Worm (Caenorhabditis elegans): ENCODE data around the gene col-184.
"Not testable (repeated sequence)": the region's sequence is repeated elsewhere in the genome, so short reads cannot be mapped to it uniquely, and the experiment has no call there.

Gene col-184

DNA sequence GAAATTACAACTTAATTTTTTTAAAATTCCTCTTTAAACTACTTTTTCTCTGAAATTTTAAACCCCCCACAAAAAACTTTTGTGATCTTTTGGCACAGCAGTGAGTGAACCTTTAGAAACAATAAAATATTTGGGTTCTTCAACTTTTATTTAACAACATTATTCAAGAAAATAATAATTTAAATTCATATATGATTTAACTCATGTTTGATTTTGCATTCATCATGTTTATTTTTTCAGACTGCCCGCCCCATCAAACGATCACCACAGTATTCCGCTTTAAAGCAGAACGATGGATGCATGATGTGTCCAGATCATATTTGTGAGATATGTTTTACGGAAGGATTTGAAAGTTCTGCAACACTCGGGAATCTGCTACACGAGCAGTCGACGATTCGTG, 22.8 kb upstream of the col-184 start, which contains the start of gene set-8:
set-8 (plus strand) TSS at position 301 of the 400 bp plus-strand sequence.
- TF ChIP-seq madf-3 (GFP tag; IDR thresholded peaks at IDR 0.05) = no peak
- no peak for TF ChIP-seq nfyb-1 (GFP tag; IDR thresholded peaks at IDR 0.05)
- no peak for TF ChIP-seq fkh-3 (tag; optimal IDR thresholded peaks at IDR 0.05)
- no peak for TF ChIP-seq mxl-1 (tag; optimal IDR thresholded peaks at IDR 0.05)
- TF ChIP-seq F57C9.4 (tag; optimal IDR thresholded peaks at IDR 0.05) = no peak
- TF ChIP-seq rcor-1 (GFP tag; IDR thresholded peaks at IDR 0.05) = no peak

DNA sequence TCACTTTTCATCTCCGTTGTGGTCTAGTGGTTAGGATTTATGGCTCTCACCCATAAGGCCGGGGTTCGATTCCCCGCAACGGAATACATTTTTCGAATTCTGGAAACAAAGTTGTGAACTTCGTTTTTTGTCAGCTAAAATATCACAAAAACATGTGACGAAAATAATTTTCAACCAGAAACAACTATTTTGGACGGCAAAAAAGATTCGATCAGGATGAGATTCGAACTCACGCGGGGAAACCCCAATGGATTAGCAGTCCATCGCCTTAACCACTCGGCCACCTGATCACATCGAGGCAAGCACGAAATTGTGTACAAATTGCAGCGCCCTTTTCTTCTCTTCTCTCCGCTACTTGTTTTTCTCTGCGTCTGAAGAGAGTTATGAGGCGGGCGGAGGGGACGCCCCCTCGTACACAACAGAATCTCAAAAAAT, 20.6 kb upstream of the col-184 start:
- TF ChIP-seq ceh-100 (GFP tag; IDR thresholded peaks at IDR 0.05) (0 out of 2 replicates have a peak, but pooled peaks have one; percentile 25), nhr-27 (tag; optimal IDR thresholded peaks at IDR 0.05) (peak; percentile 51), F49E8.2 (tag; optimal IDR thresholded peaks at IDR 0.05; ENCODE audit: insufficient read depth) (peak; percentile 44), nhr-80 (tag; optimal IDR thresholded peaks at IDR 0.05) (peak; percentile 86), ama-1 (GFP tag; optimal IDR thresholded peaks at IDR 0.05) (peak; percentile 38 to 46), lir-1 (GFP tag; conservative IDR thresholded peaks at IDR 0.05) (peak; percentile 48; the same call in 1 of the 2 replicates), lin-54 (GFP tag; optimal IDR thresholded peaks at IDR 0.05) (peak; percentile 52), repo-1 (tag; optimal IDR thresholded peaks at IDR 0.05) (peak; percentile 85), B0035.1 (tag; optimal IDR thresholded peaks at IDR 0.05) (peak; percentile 86), madf-3 (GFP tag; IDR thresholded peaks at IDR 0.05) (0 out of 2 replicates have a peak, but pooled peaks have one; percentile 56), ztf-25 (GFP tag; IDR thresholded peaks at IDR 0.05) (0 out of 2 replicates have a peak, but pooled peaks have one; percentile 55), nhr-120 (GFP tag; IDR thresholded peaks at IDR 0.05) (0 out of 2 replicates have a peak, but pooled peaks have one; percentile 20), nfyb-1 (GFP tag; IDR thresholded peaks at IDR 0.05) (peak; percentile 81), F10E7.11 (tag; optimal IDR thresholded peaks at IDR 0.05) (peak; percentile 64), lin-26 (GFP tag; IDR thresholded peaks at IDR 0.05) (peak; percentile 84; the same call in 1 of the 2 replicates), die-1 (tag; optimal IDR thresholded peaks at IDR 0.05) (peak; percentile 95), egl-44 (GFP tag; IDR thresholded peaks at IDR 0.05) (peak; percentile 89), nhr-179 (tag; optimal IDR thresholded peaks at IDR 0.05) (peak; percentile 71), hlh-12 (tag; optimal IDR thresholded peaks at IDR 0.05) (peak; percentile 84), ceh-91 (GFP tag; IDR thresholded peaks at IDR 0.05) (0 out of 2 replicates have a peak, but pooled peaks have one; percentile 37), B0336.3 (GFP tag; IDR thresholded peaks at IDR 0.05) (peak; percentile 77; the same call in 1 of the 2 replicates), egrh-3 (GFP tag; IDR thresholded peaks at IDR 0.05) (peak; percentile 47; the same call in 1 of the 2 replicates), D2030.7 (GFP tag; IDR thresholded peaks at IDR 0.05) (peak; percentile 91), fkh-3 (tag; optimal IDR thresholded peaks at IDR 0.05) (peak; percentile 72), ceh-79 (tag; optimal IDR thresholded peaks at IDR 0.05) (peak; percentile 19), lin-35 (GFP tag; optimal IDR thresholded peaks at IDR 0.05) (peak in 1 of 3 experiments; percentile 67), T07F8.4 (tag; optimal IDR thresholded peaks at IDR 0.05) (peak; percentile 75), unc-130 (GFP tag; optimal IDR thresholded peaks at IDR 0.05) (peak; percentile 14), Y53G8AR.9 (GFP tag; conservative IDR thresholded peaks at IDR 0.05) (peak; percentile 80), K11D2.4 (GFP tag; IDR thresholded peaks at IDR 0.05) (peak; percentile 72; the same call in 1 of the 2 replicates), rpc-1 (optimal IDR thresholded peaks at IDR 0.05) (peak; percentile 94), rpc-1 (tag; optimal IDR thresholded peaks at IDR 0.05) (peak; percentile 97), C06A6.2 (GFP tag; conservative IDR thresholded peaks at IDR 0.05) (0 out of 2 replicates have a peak, but pooled peaks have one; percentile 21), athp-1 (tag; optimal IDR thresholded peaks at IDR 0.05) (peak; percentile 77), chd-7 (tag; optimal IDR thresholded peaks at IDR 0.05) (peak; percentile 89), mxl-1 (tag; optimal IDR thresholded peaks at IDR 0.05) (peak; percentile 89), ccch-3 (GFP tag; optimal IDR thresholded peaks at IDR 0.05) (peak; percentile 20), ztf-26 (tag; optimal IDR thresholded peaks at IDR 0.05) (peak; percentile 92), somi-1 (GFP tag; optimal IDR thresholded peaks at IDR 0.05) (peak; percentile 84), gei-17 (GFP tag; optimal IDR thresholded peaks at IDR 0.05) (peak; percentile 79), rcor-1 (GFP tag; IDR thresholded peaks at IDR 0.05) (peak; percentile 77), F52B5.7 (tag; optimal IDR thresholded peaks at IDR 0.05) (peak; percentile 62), Y56A3A.18 (GFP tag; IDR thresholded peaks at IDR 0.05) (peak; percentile 83), tbp1 (GFP tag; optimal IDR thresholded peaks at IDR 0.05) (peak; percentile 93)
- not testable (repeated sequence) for TF ChIP-seq ama-1 (optimal IDR thresholded peaks at IDR 0.05)
